Worm (Caenorhabditis elegans): ENCODE data around the gene srh-97.

DNA sequence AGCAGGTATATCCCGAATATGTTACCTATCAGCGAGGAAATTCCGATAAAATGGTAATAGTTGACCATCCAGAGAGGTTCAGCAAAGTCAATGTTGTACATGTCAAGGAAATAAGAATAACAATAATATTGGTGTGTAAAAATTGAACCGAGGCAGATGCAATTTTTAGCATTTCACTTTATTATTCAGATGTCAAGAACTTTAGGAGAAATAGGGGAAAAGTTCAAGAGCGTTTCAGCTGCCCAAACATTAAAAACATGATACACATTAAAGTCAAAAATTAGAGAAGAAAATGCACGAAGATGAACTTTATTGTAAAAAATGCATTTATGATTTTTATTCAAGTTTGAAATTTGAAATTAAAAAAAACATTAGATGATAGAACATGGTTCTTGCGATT lies 8.6 kb upstream of the srh-97 start, which contains the start of gene sri-69:
- TF ChIP-seq ceh-91 (GFP tag; IDR thresholded peaks at IDR 0.05) (no peak), dpl-1 (GFP tag; optimal IDR thresholded peaks at IDR 0.05) (no peak), Y53G8AR.9 (GFP tag; conservative IDR thresholded peaks at IDR 0.05) (no peak), madf-3 (GFP tag; IDR thresholded peaks at IDR 0.05) (no peak), let-607 (tag; optimal IDR thresholded peaks at IDR 0.05) (no peak)
